Fruit fly (Drosophila melanogaster) whole organism: ENCODE measurements around the gene h-cup.

Experiments used
- CG8478 ChIP-seq: fragments of >200 bp; optimal IDR thresholded peaks from 2 replicates; lab custom pipeline; 2018; ENCODE audit warnings: inconsistent platforms
- Dll ChIP-seq: fragments of >200 bp; optimal IDR thresholded peaks from 2 replicates; lab custom pipeline; 2017
- EcR ChIP-seq, 2 experiments: fragments of >200 bp; optimal IDR thresholded peaks; 2 replicates each; lab custom pipeline; 2017; ENCODE audit warnings: missing biosample characterization in 2 of 2, missing genetic modification characterization in 2 of 2, missing genetic modification reagents in 2 of 2
- pan ChIP-seq: fragments of >200 bp; optimal IDR thresholded peaks from 2 replicates; lab custom pipeline; 2017
- psq ChIP-seq: fragments of >200 bp; optimal IDR thresholded peaks from 2 replicates; lab custom pipeline; 2017
- usp ChIP-seq: fragments of >200 bp; optimal IDR thresholded peaks from 2 replicates; lab custom pipeline; 2017; ENCODE audit warnings: missing biosample characterization, missing genetic modification characterization, mixed read lengths

DNA sequence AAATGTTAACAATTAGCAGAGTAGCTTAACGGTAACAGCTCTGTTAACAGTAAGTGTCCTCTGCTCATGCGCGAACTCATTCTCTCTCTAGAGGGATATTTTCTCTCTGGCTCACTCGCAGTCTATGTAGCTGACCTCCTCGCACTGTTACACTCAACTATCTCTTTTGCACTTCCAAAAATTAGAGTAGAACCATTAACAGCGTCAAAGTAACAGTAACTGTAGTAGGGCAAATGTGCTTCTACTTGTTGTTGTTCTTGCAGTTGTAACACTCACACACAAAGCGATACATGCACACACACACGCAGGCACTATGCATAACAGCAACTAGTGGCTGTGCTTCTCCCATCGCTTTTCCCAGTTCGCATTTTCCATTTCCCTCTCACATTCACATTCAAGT is 3.7 kb downstream of the h-cup start:
- TF ChIP-seq usp (GFP tag; lab: Kevin White, UChicago) (no peak), pan (no peak), psq (lab: Kevin White, UChicago) (no peak), Dll (lab: Kevin White, UChicago) (no peak), EcR (GFP tag; optimal IDR thresholded peaks at IDR 0.05; lab: Kevin White, UChicago) (no peak), CG8478 (no peak)
